Worm (Caenorhabditis elegans) whole organism, L4 larva: ENCODE measurements around the gene K09A9.6.
A peak's percentile ranks its signal among the peaks of the same experiment; 100 is the strongest.

ENCODE experiments used
- F37D6.2 ChIP-seq: sonication (generic microtip); optimal IDR thresholded peaks from 2 replicates; lab custom pipeline; 2016; ENCODE audit warnings: mild to moderate bottlenecking, missing genetic modification characterization, missing compliant biosample characterization
- F44E2.7 ChIP-seq: fragments of 200-800 bp; sonication (Bioruptor generic); IDR thresholded peaks from 2 replicates; pipeline ENCODE4 v2.1.2; 2022; ENCODE audit warnings: missing genetic modification characterization, missing compliant biosample characterization
- T20F7.1 ChIP-seq: fragments of 200-800 bp; sonication (Bioruptor generic); optimal IDR thresholded peaks from 2 replicates; lab custom pipeline; 2018; ENCODE audit warnings: mild to moderate bottlenecking, missing genetic modification characterization, missing compliant biosample characterization
- T26A8.4 ChIP-seq: fragments of 200-800 bp; sonication (Bioruptor generic); IDR thresholded peaks from 2 replicates; pipeline ENCODE4 v1.3.6; 2022; ENCODE audit warnings: missing genetic modification characterization, missing compliant biosample characterization
- Y75B8A.6 ChIP-seq: fragments of 200-800 bp; sonication (Bioruptor generic); IDR thresholded peaks from 2 replicates; pipeline ENCODE4 v1.3.6; 2022; ENCODE audit warnings: missing genetic modification reagents, missing genetic modification characterization, missing compliant biosample characterization
- aha-1 ChIP-seq: fragments of 150-350 bp; peaks from one replicate; lab custom pipeline; 2014; ENCODE audit warnings: missing biosample characterization, missing genetic modification characterization
- arid-1 ChIP-seq: fragments of 200-800 bp; sonication (Bioruptor generic); conservative IDR thresholded peaks from 2 replicates; pipeline ENCODE4 v1.3.6; 2022; ENCODE audit warnings: missing genetic modification reagents, missing genetic modification characterization, missing compliant biosample characterization
- ceh-20 ChIP-seq: fragments of 200-800 bp; sonication (Bioruptor generic); IDR thresholded peaks from 2 replicates; pipeline ENCODE4 v1.3.6; 2022; ENCODE audit warnings: missing genetic modification reagents, missing genetic modification characterization, missing compliant biosample characterization
- ceh-28 ChIP-seq: fragments of 150-350 bp; optimal IDR thresholded peaks from 2 replicates; lab custom pipeline; 2014; ENCODE audit warnings: missing biosample characterization, missing genetic modification reagents, missing genetic modification characterization
- ceh-82 ChIP-seq: sonication (generic microtip); optimal IDR thresholded peaks from 2 replicates; lab custom pipeline; 2017; ENCODE audit warnings: missing biosample characterization, missing genetic modification characterization
- ces-1 ChIP-seq: fragments of 150-350 bp; sonication (generic microtip); optimal IDR thresholded peaks from 4 replicates; lab custom pipeline; 2014; ENCODE audit warnings: missing biosample characterization, missing genetic modification reagents, missing genetic modification characterization
- ctbp-1 ChIP-seq: fragments of 200-800 bp; sonication (Bioruptor generic); IDR thresholded peaks from 2 replicates; pipeline ENCODE4 v1.3.6; 2022; ENCODE audit warnings: missing genetic modification reagents, missing genetic modification characterization, missing compliant biosample characterization
- daf-16 ChIP-seq, 3 experiments: sonication (generic microtip); optimal IDR thresholded peaks; 2 replicates each; lab custom pipeline; 2016 to 2017; ENCODE audit warnings: missing genetic modification characterization in 3 of 3, missing genetic modification reagents in 3 of 3, mild to moderate bottlenecking in 2 of 3, missing compliant biosample characterization in 2 of 3, missing biosample characterization in 1 of 3, moderate library complexity in 1 of 3
- dmd-6 ChIP-seq: fragments of 200-800 bp; sonication (Bioruptor generic); IDR thresholded peaks from 2 replicates; pipeline ENCODE4 v1.3.6; 2022; ENCODE audit warnings: missing genetic modification reagents, missing genetic modification characterization, missing compliant biosample characterization
- dpl-1 ChIP-seq: fragments of 150-350 bp; optimal IDR thresholded peaks from 2 replicates; lab custom pipeline; 2014; ENCODE audit warnings: missing biosample characterization, missing genetic modification reagents, missing genetic modification characterization
- dve-1 ChIP-seq: sonication (generic microtip); optimal IDR thresholded peaks from 2 replicates; lab custom pipeline; 2017; ENCODE audit warnings: antibody characterized with exemption, mild to moderate bottlenecking, missing genetic modification characterization, missing compliant biosample characterization; ENCODE audit not compliant: insufficient read depth
- egl-43 ChIP-seq: fragments of 200-800 bp; sonication (Bioruptor generic); IDR thresholded peaks from 2 replicates; pipeline ENCODE4 v1.3.6; 2022; ENCODE audit warnings: missing genetic modification reagents, missing genetic modification characterization, missing compliant biosample characterization
- fos-1 ChIP-seq: fragments of 150-350 bp; optimal IDR thresholded peaks from 2 replicates; lab custom pipeline; 2014; ENCODE audit warnings: missing biosample characterization, missing genetic modification characterization
- gei-8 ChIP-seq: fragments of 200-800 bp; sonication (Bioruptor generic); optimal IDR thresholded peaks from 2 replicates; lab custom pipeline; 2018; ENCODE audit warnings: mild to moderate bottlenecking, missing genetic modification characterization, missing compliant biosample characterization
- hlh-30 ChIP-seq: sonication (generic microtip); optimal IDR thresholded peaks from 2 replicates; lab custom pipeline; 2017; ENCODE audit warnings: antibody characterized with exemption, mild to moderate bottlenecking, missing genetic modification characterization, missing compliant biosample characterization; ENCODE audit not compliant: insufficient read depth
- jun-1 ChIP-seq: fragments of 150-350 bp; optimal IDR thresholded peaks from 2 replicates; lab custom pipeline; 2014; ENCODE audit warnings: missing biosample characterization, missing genetic modification reagents, missing genetic modification characterization
- lim-7 ChIP-seq: fragments of 200-800 bp; sonication (Bioruptor generic); IDR thresholded peaks from 2 replicates; pipeline ENCODE4 v1.3.6; 2022; ENCODE audit warnings: missing genetic modification characterization, missing compliant biosample characterization
- lin-1 ChIP-seq: fragments of 200-800 bp; sonication (Bioruptor generic); IDR thresholded peaks from 2 replicates; pipeline ENCODE4 v1.3.6; 2022; ENCODE audit warnings: missing genetic modification reagents, missing genetic modification characterization, missing compliant biosample characterization
- lin-13 ChIP-seq: fragments of 150-350 bp; optimal IDR thresholded peaks from 2 replicates; lab custom pipeline; 2014; ENCODE audit warnings: missing biosample characterization, missing genetic modification reagents, missing genetic modification characterization
- lin-29 ChIP-seq: fragments of 200-800 bp; sonication (Bioruptor generic); IDR thresholded peaks from 2 replicates; pipeline ENCODE4 v1.3.6; 2022; ENCODE audit warnings: missing genetic modification reagents, missing genetic modification characterization, missing compliant biosample characterization
- lin-38 ChIP-seq: fragments of 200-800 bp; sonication (Bioruptor generic); IDR thresholded peaks from 2 replicates; pipeline ENCODE4 v1.3.6; 2022; ENCODE audit warnings: missing genetic modification reagents, missing genetic modification characterization, missing compliant biosample characterization
- lir-3 ChIP-seq: sonication (generic microtip); optimal IDR thresholded peaks from 2 replicates; lab custom pipeline; 2016; ENCODE audit warnings: mild to moderate bottlenecking, missing genetic modification characterization, missing compliant biosample characterization
- lsy-2 ChIP-seq, 2 experiments: fragments of 150-350 bp in 1 of 2; sonication (generic microtip) in 1 of 2; optimal IDR thresholded peaks; 2 replicates each; lab custom pipeline; 2014 to 2017; ENCODE audit warnings: missing biosample characterization in 2 of 2, missing genetic modification characterization in 2 of 2
- madf-5 ChIP-seq, 2 experiments: fragments of 200-800 bp; sonication (Bioruptor generic); IDR thresholded peaks; 2 replicates each; pipeline ENCODE4 v1.3.6; 2022; ENCODE audit warnings: missing compliant biosample characterization in 2 of 2, missing genetic modification characterization in 2 of 2
- mep-1 ChIP-seq: fragments of 150-350 bp; sonication (generic microtip); optimal IDR thresholded peaks from 3 replicates; lab custom pipeline; 2014; ENCODE audit warnings: missing biosample characterization, missing genetic modification characterization
- nhr-10 ChIP-seq: fragments of 150-350 bp; optimal IDR thresholded peaks from 2 replicates; lab custom pipeline; 2014; ENCODE audit warnings: missing biosample characterization, missing genetic modification characterization
- nhr-237 ChIP-seq: sonication (generic microtip); optimal IDR thresholded peaks from 2 replicates; lab custom pipeline; 2017; ENCODE audit warnings: missing biosample characterization, missing genetic modification characterization
- nhr-28 ChIP-seq: fragments of 150-350 bp; optimal IDR thresholded peaks from 2 replicates; lab custom pipeline; 2014; ENCODE audit warnings: missing biosample characterization, missing genetic modification characterization
- nhr-41 ChIP-seq: fragments of 200-800 bp; sonication (Bioruptor generic); IDR thresholded peaks from 2 replicates; pipeline ENCODE4 v1.3.6; 2022; ENCODE audit warnings: missing genetic modification reagents, missing genetic modification characterization, missing compliant biosample characterization
- nhr-48 ChIP-seq: sonication (generic microtip); optimal IDR thresholded peaks from 2 replicates; lab custom pipeline; 2016; ENCODE audit warnings: mild to moderate bottlenecking, missing genetic modification characterization, missing compliant biosample characterization
- nhr-77 ChIP-seq: fragments of 150-350 bp; optimal IDR thresholded peaks from 2 replicates; lab custom pipeline; 2014; ENCODE audit warnings: missing biosample characterization, missing genetic modification characterization
- php-3 ChIP-seq: fragments of 200-800 bp; sonication (Bioruptor generic); IDR thresholded peaks from 2 replicates; pipeline ENCODE4 v1.3.6; 2022; ENCODE audit warnings: missing genetic modification reagents, missing genetic modification characterization, missing compliant biosample characterization
- pqm-1 ChIP-seq: sonication (generic microtip); optimal IDR thresholded peaks from 2 replicates; lab custom pipeline; 2017; ENCODE audit warnings: missing biosample characterization, missing genetic modification characterization
- sdz-12 ChIP-seq: fragments of 200-800 bp; sonication (Bioruptor generic); optimal IDR thresholded peaks from 2 replicates; lab custom pipeline; 2018; ENCODE audit warnings: mild to moderate bottlenecking, missing genetic modification characterization, missing compliant biosample characterization
- spr-3 ChIP-seq: fragments of 200-800 bp; sonication (Bioruptor generic); optimal IDR thresholded peaks from 2 replicates; lab custom pipeline; 2018; ENCODE audit warnings: mild to moderate bottlenecking, missing genetic modification characterization, missing compliant biosample characterization
- tra-1 ChIP-seq: fragments of 200-800 bp; sonication (Bioruptor generic); IDR thresholded peaks from 2 replicates; pipeline ENCODE4 v1.3.6; 2022; ENCODE audit warnings: missing genetic modification reagents, missing genetic modification characterization, missing compliant biosample characterization
- unc-39 ChIP-seq: sonication (generic microtip); optimal IDR thresholded peaks from 2 replicates; lab custom pipeline; 2017; ENCODE audit warnings: missing biosample characterization, missing genetic modification characterization
- unc-62 ChIP-seq, 3 experiments: fragments of 150-350 bp in 1 of 3; sonication (generic microtip); optimal IDR thresholded peaks in 2 of 3; peaks in 1 of 3; 1 replicate in 1 of 3; 2 replicates in 2 of 3; lab custom pipeline; 2014 to 2017; ENCODE audit warnings: missing biosample characterization in 3 of 3, missing genetic modification characterization in 3 of 3, missing genetic modification reagents in 3 of 3, missing genotype in 1 of 3
- zfp-2 ChIP-seq: sonication (generic microtip); optimal IDR thresholded peaks from 2 replicates; lab custom pipeline; 2016; ENCODE audit warnings: mild to moderate bottlenecking, missing genetic modification characterization, missing compliant biosample characterization
- zfp-3 ChIP-seq: fragments of 200-800 bp; sonication (Bioruptor generic); conservative IDR thresholded peaks from 2 replicates; pipeline ENCODE4 v1.3.6; 2022; ENCODE audit warnings: missing genetic modification reagents, missing genetic modification characterization, missing compliant biosample characterization
- zip-11 ChIP-seq: fragments of 200-800 bp; sonication (Bioruptor generic); IDR thresholded peaks from 2 replicates; pipeline ENCODE4 v1.3.6; 2022; ENCODE audit warnings: missing genetic modification characterization, missing compliant biosample characterization
- ztf-7 ChIP-seq: fragments of 150-350 bp; optimal IDR thresholded peaks from 2 replicates; lab custom pipeline; 2014; ENCODE audit warnings: missing biosample characterization, missing genetic modification characterization

K09A9.6 gene

DNA sequence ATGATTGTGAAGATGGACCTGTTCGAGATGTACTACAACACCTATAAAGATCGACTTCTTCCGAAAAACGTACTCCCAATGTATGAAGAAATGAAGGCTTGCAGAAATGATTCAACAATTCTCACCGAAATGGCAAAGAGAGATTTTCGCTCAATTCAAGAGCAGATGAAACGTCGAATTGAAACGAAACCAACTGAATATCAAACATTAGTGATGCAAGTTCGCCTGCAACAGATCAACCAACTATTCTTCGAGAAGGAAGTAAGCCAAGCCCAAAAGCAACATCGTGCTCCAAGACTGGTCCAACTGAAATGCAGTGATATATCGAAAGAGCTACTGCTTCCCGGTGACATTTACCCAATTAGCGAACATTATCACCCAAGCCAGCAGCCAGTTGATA lies 32.7 kb downstream of the K09A9.6 start:
- peak; percentile 82 for TF ChIP-seq aha-1 (tag; lab: Kevin White, UChicago)
- no peak for TF ChIP-seq spr-3
- TF ChIP-seq F37D6.2 (tag; lab: Kevin White, UChicago) = no peak
- TF ChIP-seq lin-29 (GFP tag; lab: Robert Waterston, UW) = no peak
- TF ChIP-seq mep-1 (tag; lab: Kevin White, UChicago) = no peak
- 0 out of 2 replicates have a peak, but pooled peaks have one; percentile 37 for TF ChIP-seq egl-43 (GFP tag; lab: Robert Waterston, UW)

- TF ChIP-seq php-3 (peak; percentile 82), ces-1 (no peak), aha-1 (tag; lab: Kevin White, UChicago) (peak; percentile 89), nhr-28 (tag; lab: Kevin White, UChicago) (peak; percentile 98), lin-38 (peak; percentile 37; the same call in 1 of the 2 replicates), nhr-237 (tag; lab: Kevin White, UChicago) (no peak), unc-62 (GFP tag; optimal IDR thresholded peaks at IDR 0.05 in 1 of 2; lab: Kevin White, UChicago) (peak in 1 of 2 experiments; percentile 90), unc-62 (tag; optimal IDR thresholded peaks at IDR 0.05; lab: Kevin White, UChicago) (no peak), T20F7.1 (GFP tag; lab: Kevin White, UChicago) (peak; percentile 81), hlh-30 (tag; lab: Kevin White, UChicago) (peak; percentile 96), fos-1 (tag; lab: Kevin White, UChicago) (peak; percentile 81), ztf-7 (tag; lab: Kevin White, UChicago) (no peak), sdz-12 (GFP tag; lab: Kevin White, UChicago) (no peak), nhr-10 (tag; lab: Kevin White, UChicago) (peak; percentile 93), T26A8.4 (GFP tag; lab: Robert Waterston, UW) (peak; percentile 78), nhr-48 (tag; lab: Kevin White, UChicago) (peak; percentile 68), jun-1 (tag; lab: Kevin White, UChicago) (peak; percentile 12), lim-7 (peak; percentile 48; the same call in 1 of the 2 replicates), ceh-28 (tag; lab: Kevin White, UChicago) (no peak), lin-1 (GFP tag; lab: Robert Waterston, UW) (peak; percentile 71), dve-1 (peak; percentile 97), zfp-3 (GFP tag; lab: Robert Waterston, UW) (0 out of 2 replicates have a peak, but pooled peaks have one; percentile 63), spr-3 (no peak), mep-1 (tag; lab: Kevin White, UChicago) (peak; percentile 93), tra-1 (GFP tag; lab: Robert Waterston, UW) (0 out of 2 replicates have a peak, but pooled peaks have one; percentile 53), lir-3 (no peak), daf-16 (GFP tag; optimal IDR thresholded peaks at IDR 0.05; lab: Kevin White, UChicago) (peak in 1 of 2 experiments; percentile 10), daf-16 (tag; optimal IDR thresholded peaks at IDR 0.05; lab: Kevin White, UChicago) (peak; percentile 98), lsy-2 (tag; optimal IDR thresholded peaks at IDR 0.05; lab: Kevin White, UChicago) (peak; percentile 41 to 75), arid-1 (GFP tag; lab: Robert Waterston, UW) (peak; percentile 66), F44E2.7 (GFP tag; lab: Robert Waterston, UW) (no peak), lin-13 (GFP tag; lab: Kevin White, UChicago) (peak; percentile 92), dmd-6 (peak; percentile 94), gei-8 (GFP tag; lab: Kevin White, UChicago) (peak; percentile 58), ceh-20 (0 out of 2 replicates have a peak, but pooled peaks have one; percentile 23), unc-39 (no peak), zip-11 (GFP tag; lab: Robert Waterston, UW) (no peak), ceh-82 (tag; lab: Kevin White, UChicago) (no peak), ctbp-1 (GFP tag; lab: Robert Waterston, UW) (0 out of 2 replicates have a peak, but pooled peaks have one; percentile 9), nhr-41 (GFP tag; lab: Robert Waterston, UW) (no peak), dpl-1 (GFP tag; lab: Kevin White, UChicago) (peak; percentile 49), Y75B8A.6 (GFP tag; lab: Robert Waterston, UW) (no peak; the same call in 1 of the 2 replicates), zfp-2 (no peak), nhr-77 (tag; lab: Kevin White, UChicago) (peak; percentile 96), madf-5 (GFP tag; IDR thresholded peaks at IDR 0.05; lab: Robert Waterston, UW) (no peak), pqm-1 (peak; percentile 95)
Measured at ce11 chrX:15610527-15611091, 33.6 kb downstream of the K09A9.6 start.
